Worm (Caenorhabditis elegans): ENCODE measurements around the gene Y45F10B.59.
"Not testable (repeated sequence)": the region's sequence is repeated elsewhere in the genome, so short reads cannot be mapped to it uniquely, and the experiment has no call there.

Gene Y45F10B.59

ce11 chrIV:13645823-13646222, 43.4 kb downstream of the Y45F10B.59 start, which contains the start of gene srz-29:
Gene srz-29 (minus strand): TSS chrIV:13645923.
- no peak for TF ChIP-seq nhr-28 (tag; optimal IDR thresholded peaks at IDR 0.05)
- no peak for TF ChIP-seq lin-39 (tag; optimal IDR thresholded peaks at IDR 0.05)
- TF ChIP-seq nhr-11 (tag; optimal IDR thresholded peaks at IDR 0.05): no peak
- TF ChIP-seq nhr-77 (tag; optimal IDR thresholded peaks at IDR 0.05): no peak
- TF ChIP-seq zip-2 (tag; optimal IDR thresholded peaks at IDR 0.05): no peak

ce11 chrIV:13647558-13647957, 45.1 kb downstream of the Y45F10B.59 start, which contains the start of gene ule-4:
Gene ule-4 (minus strand): TSS chrIV:13647658.
- TF ChIP-seq R02D3.7 (tag; optimal IDR thresholded peaks at IDR 0.05): no peak
- no peak for TF ChIP-seq Y5F2A.4 (GFP tag; optimal IDR thresholded peaks at IDR 0.05)
- no peak for TF ChIP-seq dmd-9 (GFP tag; IDR thresholded peaks at IDR 0.05)
- TF ChIP-seq rbr-2 (tag; optimal IDR thresholded peaks at IDR 0.05): no peak
- no peak for TF ChIP-seq dmd-8 (GFP tag; IDR thresholded peaks at IDR 0.05)
- no peak for TF ChIP-seq ztf-11 (tag; optimal IDR thresholded peaks at IDR 0.05)
- no peak for TF ChIP-seq T26A8.4 (GFP tag; IDR thresholded peaks at IDR 0.05)
- TF ChIP-seq zfp-3 (GFP tag; conservative IDR thresholded peaks at IDR 0.05): no peak
- no peak for TF ChIP-seq F26F4.8 (GFP tag; conservative IDR thresholded peaks at IDR 0.05)

- no peak for TF ChIP-seq spr-1 (tag; optimal IDR thresholded peaks at IDR 0.05)
- TF ChIP-seq mes-2 (tag; optimal IDR thresholded peaks at IDR 0.05; ENCODE audit: poor library complexity, severe bottlenecking): no peak
- TF ChIP-seq lir-3 (tag; optimal IDR thresholded peaks at IDR 0.05): no peak
Observed at ce11 chrIV:13649126-13649525, 46.7 kb downstream of the Y45F10B.59 start, which contains the start of gene C08F11.10. Gene C08F11.10 (minus strand): TSS chrIV:13649226.

ce11 chrIV:13650238-13650637, 47.8 kb downstream of the Y45F10B.59 start, which contains the start of gene C08F11.17:
Gene C08F11.17 (minus strand): TSS chrIV:13650338.
- no peak for TF ChIP-seq Y48G9A.11 (GFP tag; IDR thresholded peaks at IDR 0.05)

- TF ChIP-seq snpc-4 (tag; optimal IDR thresholded peaks at IDR 0.05); ceh-32 (tag; optimal IDR thresholded peaks at IDR 0.05; ENCODE audit: poor library complexity); dve-1 (tag; optimal IDR thresholded peaks at IDR 0.05; ENCODE audit: insufficient read depth): not testable (repeated sequence)
Observed at ce11 chrIV:13651411-13651810, 49.0 kb downstream of the Y45F10B.59 start, which contains the start of gene C08F11.12. Gene C08F11.12 (minus strand): TSS chrIV:13651511.

- not testable (repeated sequence) for TF ChIP-seq aha-1 (tag); unc-39 (tag; optimal IDR thresholded peaks at IDR 0.05); nhr-77 (tag; optimal IDR thresholded peaks at IDR 0.05)
Observed at ce11 chrIV:13652023-13652422, 49.6 kb downstream of the Y45F10B.59 start, which contains the start of gene Y45F10C.6. Gene Y45F10C.6 (plus strand): TSS chrIV:13652323.
